Fruit fly (Drosophila melanogaster) whole organism, pupa: ENCODE measurements around the gene PTPMT1.

Experiments used
- CG10348 ChIP-seq: fragments of 200-800 bp; sonication (Bioruptor generic); IDR thresholded peaks from 2 replicates; pipeline ENCODE4 v1.3.6; 2022; ENCODE audit warnings: missing biosample characterization, missing genetic modification characterization
- CG12605 ChIP-seq: fragments of 200-800 bp; sonication (Bioruptor generic); IDR thresholded peaks from 2 replicates; pipeline ENCODE4 v1.3.6; 2022; ENCODE audit warnings: missing biosample characterization, missing genetic modification characterization
- CG13204 ChIP-seq: fragments of 200-800 bp; sonication (Bioruptor generic); optimal IDR thresholded peaks from 2 replicates; lab custom pipeline; 2018; ENCODE audit warnings: missing biosample characterization, mild to moderate bottlenecking, missing genetic modification characterization, moderate library complexity
- CG14655 ChIP-seq: fragments of 200-800 bp; sonication (Bioruptor generic); optimal IDR thresholded peaks from 3 replicates; lab custom pipeline; 2017; ENCODE audit warnings: mild to moderate bottlenecking, missing biosample characterization, missing genetic modification reagents, missing genetic modification characterization
- CG15710 ChIP-seq: fragments of 200-800 bp; sonication (Bioruptor generic); optimal IDR thresholded peaks from 2 replicates; lab custom pipeline; 2018; ENCODE audit warnings: missing biosample characterization, mild to moderate bottlenecking, missing genetic modification characterization, moderate library complexity
- CG17806 ChIP-seq: fragments of 200-800 bp; sonication (Bioruptor generic); optimal IDR thresholded peaks from 2 replicates; lab custom pipeline; 2018; ENCODE audit warnings: missing biosample characterization, mild to moderate bottlenecking, missing genetic modification characterization, moderate library complexity
- CG32121 ChIP-seq: fragments of 200-800 bp; sonication (Bioruptor generic); IDR thresholded peaks from 2 replicates; pipeline ENCODE4 v1.3.6; 2022; ENCODE audit warnings: missing biosample characterization, missing genetic modification characterization
- CG34367 ChIP-seq: fragments of 200-800 bp; sonication (Bioruptor generic); optimal IDR thresholded peaks from 2 replicates; lab custom pipeline; 2018; ENCODE audit warnings: missing biosample characterization, mild to moderate bottlenecking, missing genetic modification characterization
- CG4496 ChIP-seq: fragments of 200-800 bp; sonication (Bioruptor generic); IDR thresholded peaks from 3 replicates; pipeline ENCODE4 v1.3.6; 2022; ENCODE audit warnings: missing biosample characterization, missing genetic modification characterization
- CG8159 ChIP-seq: fragments of 200-800 bp; sonication (Bioruptor generic); optimal IDR thresholded peaks from 3 replicates; lab custom pipeline; 2018; ENCODE audit warnings: missing biosample characterization, mild to moderate bottlenecking, missing genetic modification characterization, moderate library complexity
- CG8301 ChIP-seq: fragments of 200-800 bp; sonication (Bioruptor generic); optimal IDR thresholded peaks from 2 replicates; lab custom pipeline; 2018; ENCODE audit warnings: missing biosample characterization, mild to moderate bottlenecking, missing genetic modification characterization
- CG9948 ChIP-seq: fragments of 200-800 bp; sonication (Bioruptor generic); optimal IDR thresholded peaks from 2 replicates; lab custom pipeline; 2018; ENCODE audit warnings: missing biosample characterization, mild to moderate bottlenecking, missing genetic modification characterization, moderate library complexity
- D1 ChIP-seq: fragments of 200-800 bp; sonication (Bioruptor generic); optimal IDR thresholded peaks from 2 replicates; lab custom pipeline; 2018; ENCODE audit warnings: missing biosample characterization, mild to moderate bottlenecking, missing genetic modification characterization, moderate library complexity
- EcR ChIP-seq: fragments of 200-800 bp; sonication (Bioruptor generic); optimal IDR thresholded peaks from 3 replicates; lab custom pipeline; 2019; ENCODE audit warnings: missing biosample characterization, missing genetic modification characterization, mild to moderate bottlenecking, moderate library complexity, missing genetic modification reagents
- Ets98B ChIP-seq: fragments of 200-800 bp; sonication (Bioruptor generic); IDR thresholded peaks from 2 replicates; pipeline ENCODE4 v1.3.6; 2022; ENCODE audit warnings: missing biosample characterization, missing genetic modification characterization
- Pif1A ChIP-seq: fragments of 200-800 bp; sonication (Bioruptor generic); optimal IDR thresholded peaks from 3 replicates; lab custom pipeline; 2016; ENCODE audit warnings: missing biosample characterization, missing genetic modification characterization
- Pif1B ChIP-seq: fragments of 200-800 bp; sonication (Bioruptor generic); optimal IDR thresholded peaks from 3 replicates; lab custom pipeline; 2016; ENCODE audit warnings: missing biosample characterization, missing genetic modification characterization
- Snoo ChIP-seq: fragments of 200-800 bp; sonication (Bioruptor generic); optimal IDR thresholded peaks from 3 replicates; lab custom pipeline; 2017; ENCODE audit warnings: missing biosample characterization, mild to moderate bottlenecking, missing genetic modification characterization, inconsistent platforms
- fd96Ca ChIP-seq: fragments of 200-800 bp; sonication (Bioruptor generic); IDR thresholded peaks from 3 replicates; pipeline ENCODE4 v1.3.6; 2022; ENCODE audit warnings: missing biosample characterization, missing genetic modification characterization
- gl ChIP-seq: fragments of 200-800 bp; sonication (Bioruptor generic); optimal IDR thresholded peaks from 2 replicates; lab custom pipeline; 2018; ENCODE audit warnings: missing biosample characterization, mild to moderate bottlenecking, missing genetic modification characterization

The PTPMT1 gene

DNA sequence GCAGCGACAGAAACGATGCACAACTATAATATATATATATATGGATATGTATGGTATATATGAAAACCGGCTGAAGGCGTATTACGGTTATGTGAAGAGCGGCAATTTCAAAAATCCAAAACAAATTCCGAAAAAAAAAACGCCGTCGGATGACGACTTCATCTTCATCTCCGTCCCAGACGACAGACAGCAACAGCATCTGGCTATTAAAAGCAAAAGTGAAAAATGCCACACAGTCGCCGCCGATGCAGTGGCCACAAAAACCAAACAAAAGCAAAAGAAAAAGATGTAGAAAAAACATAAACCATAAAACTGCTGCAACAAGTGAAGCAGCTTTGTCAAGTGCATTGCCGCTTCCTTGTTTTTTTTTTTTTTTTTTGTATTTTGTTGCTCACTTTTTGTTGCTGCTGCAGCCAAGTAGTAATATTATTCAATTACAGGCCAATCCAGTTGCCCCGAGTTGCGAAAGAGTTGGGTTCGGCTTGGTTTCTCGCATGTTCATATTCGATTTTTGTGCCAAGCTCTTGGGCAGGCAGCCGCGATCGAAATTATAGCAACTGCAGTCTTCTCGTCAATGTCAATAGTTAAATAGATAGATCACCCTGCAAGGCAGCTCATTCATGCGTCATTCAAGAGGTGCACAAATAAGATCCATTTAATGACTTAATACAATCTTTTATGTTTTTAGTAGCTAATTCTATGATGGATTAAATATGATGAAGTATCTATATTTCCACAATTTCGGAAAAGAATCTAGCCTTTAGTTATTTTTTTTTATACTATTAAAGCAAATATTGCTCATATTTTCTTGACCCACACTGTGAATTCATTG, 23.4 kb upstream of the PTPMT1 start:
- TF ChIP-seq CG17806 (tag; lab: Kevin White, UChicago) = no peak
- TF ChIP-seq Pif1B = peak; percentile 35
- TF ChIP-seq gl (tag; lab: Kevin White, UChicago) = no peak
- TF ChIP-seq fd96Ca (GFP tag; lab: Robert Waterston, UW) = peak; percentile 54; the same call in 2 of the 3 replicates
- TF ChIP-seq CG32121 = no peak; the same call in 1 of the 2 replicates
- TF ChIP-seq CG12605 (GFP tag; lab: Robert Waterston, UW) = peak; percentile 22; the same call in 1 of the 2 replicates
- no peak for TF ChIP-seq EcR (GFP tag; lab: Kevin White, UChicago)
- TF ChIP-seq Ets98B (GFP tag; lab: Robert Waterston, UW) = peak; percentile 77
- peak; percentile 21 for TF ChIP-seq Pif1A (GFP tag; lab: Kevin White, UChicago)
- TF ChIP-seq CG8301 = peak; percentile 6
- peak; percentile 79; the same call in 2 of the 3 replicates for TF ChIP-seq CG4496 (GFP tag; lab: Robert Waterston, UW)

DNA sequence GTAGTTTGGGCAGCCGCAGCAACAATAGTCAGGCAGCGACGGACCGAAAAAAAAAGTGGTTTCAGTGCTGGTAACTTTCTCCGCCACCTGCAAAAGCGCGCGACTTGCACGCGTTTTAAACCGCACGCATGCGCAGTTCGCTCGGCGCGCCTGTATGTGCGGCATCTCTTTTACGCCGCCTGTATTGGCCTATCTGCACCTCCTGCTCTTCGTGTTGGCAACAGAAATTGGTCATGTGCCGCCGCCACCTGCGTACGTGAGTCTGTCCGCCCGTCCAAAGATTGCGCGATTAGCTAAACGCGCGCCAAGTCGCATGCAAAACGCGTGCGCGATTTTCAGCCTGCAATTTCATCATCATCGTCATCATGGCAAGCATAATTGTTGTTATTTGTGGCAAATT, 22.5 kb upstream of the PTPMT1 start:
- no peak for TF ChIP-seq D1
- TF ChIP-seq fd96Ca (GFP tag; lab: Robert Waterston, UW) = 0 out of 3 replicates have a peak, but pooled peaks have one; percentile 24
- TF ChIP-seq, all 21 proteins: peak for 1

dm6 chr3R:23736365-23736764, 21.8 kb upstream of the PTPMT1 start:
- no peak for TF ChIP-seq CG9948 (tag; lab: Kevin White, UChicago)

DNA sequence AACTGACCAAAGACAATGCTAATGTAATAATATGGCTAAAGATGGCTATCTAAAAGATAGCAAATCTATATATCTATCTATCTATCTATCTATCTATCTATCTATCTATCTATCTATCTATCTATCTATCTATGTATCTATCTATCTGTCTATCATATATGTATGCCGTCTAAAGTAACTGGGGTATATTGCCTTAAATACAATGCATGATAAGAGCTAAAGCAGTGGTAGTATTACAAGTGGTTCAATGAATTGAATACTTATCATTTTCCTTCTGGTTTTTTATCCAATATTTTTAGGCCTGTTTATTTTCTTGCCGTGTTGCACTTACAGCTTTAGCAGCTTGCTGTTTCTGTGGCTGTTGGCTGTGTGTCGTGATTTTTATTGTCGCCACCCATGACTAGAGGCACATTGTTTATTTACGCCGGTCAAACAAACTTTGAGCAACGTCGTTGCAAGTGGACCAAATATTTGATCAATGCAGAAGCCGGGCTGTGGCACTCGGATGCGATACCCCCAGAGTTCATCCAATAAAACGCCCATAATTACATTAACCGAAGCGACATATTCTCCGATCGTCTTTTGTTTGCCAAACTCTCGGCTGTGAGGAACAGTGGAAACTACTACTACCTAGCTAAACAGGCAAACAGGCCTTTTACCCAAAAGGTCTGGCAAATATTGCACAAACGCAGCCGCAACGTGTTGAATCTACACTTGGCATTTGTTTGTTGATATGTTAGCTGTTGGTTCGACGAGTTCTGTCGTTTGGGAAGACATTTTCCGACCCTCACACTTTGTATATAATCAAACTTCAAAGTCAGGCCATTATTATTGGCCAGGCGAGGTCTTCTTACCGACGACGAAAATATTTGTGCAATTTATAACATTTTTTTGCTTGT, 20.2 kb upstream of the PTPMT1 start:
- no peak for TF ChIP-seq CG12605 (GFP tag; lab: Robert Waterston, UW)
- TF ChIP-seq CG9948 (tag; lab: Kevin White, UChicago) = peak; percentile 20
- TF ChIP-seq CG17806 (tag; lab: Kevin White, UChicago) = peak; percentile 18
- no peak for TF ChIP-seq Snoo
- TF ChIP-seq CG15710 (tag; lab: Kevin White, UChicago) = peak; percentile 45
- TF ChIP-seq Pif1A (GFP tag; lab: Kevin White, UChicago) = peak; percentile 51
- TF ChIP-seq Pif1B = no peak
- no peak for TF ChIP-seq gl (tag; lab: Kevin White, UChicago)
- TF ChIP-seq CG8301 = peak; percentile 65
- peak; percentile 17 for TF ChIP-seq CG34367 (tag; lab: Kevin White, UChicago)
- TF ChIP-seq CG8159 (tag; lab: Kevin White, UChicago) = peak; percentile 42
- TF ChIP-seq CG14655 (GFP tag; lab: Kevin White, UChicago) = peak; percentile 66
- no peak for TF ChIP-seq Ets98B (GFP tag; lab: Robert Waterston, UW)
- no peak for TF ChIP-seq fd96Ca (GFP tag; lab: Robert Waterston, UW)
- TF ChIP-seq CG32121 = no peak

dm6 chr3R:23740968-23741367, 17.2 kb upstream of the PTPMT1 start:
- no peak for TF ChIP-seq D1
- no peak for TF ChIP-seq CG10348 (GFP tag; lab: Robert Waterston, UW)
- TF ChIP-seq CG12605 (GFP tag; lab: Robert Waterston, UW) = no peak
- TF ChIP-seq EcR (GFP tag; lab: Kevin White, UChicago) = no peak
- TF ChIP-seq CG8159 (tag; lab: Kevin White, UChicago) = no peak
- no peak for TF ChIP-seq CG14655 (GFP tag; lab: Kevin White, UChicago)
- no peak for TF ChIP-seq CG15710 (tag; lab: Kevin White, UChicago)
- TF ChIP-seq CG13204 = no peak
- no peak for TF ChIP-seq Ets98B (GFP tag; lab: Robert Waterston, UW)
- no peak for TF ChIP-seq Pif1B
- no peak for TF ChIP-seq gl (tag; lab: Kevin White, UChicago)
- TF ChIP-seq Snoo = no peak
- no peak for TF ChIP-seq CG8301
- no peak for TF ChIP-seq CG17806 (tag; lab: Kevin White, UChicago)
- TF ChIP-seq Pif1A (GFP tag; lab: Kevin White, UChicago) = no peak
- no peak for TF ChIP-seq fd96Ca (GFP tag; lab: Robert Waterston, UW)
- TF ChIP-seq CG34367 (tag; lab: Kevin White, UChicago) = no peak

DNA sequence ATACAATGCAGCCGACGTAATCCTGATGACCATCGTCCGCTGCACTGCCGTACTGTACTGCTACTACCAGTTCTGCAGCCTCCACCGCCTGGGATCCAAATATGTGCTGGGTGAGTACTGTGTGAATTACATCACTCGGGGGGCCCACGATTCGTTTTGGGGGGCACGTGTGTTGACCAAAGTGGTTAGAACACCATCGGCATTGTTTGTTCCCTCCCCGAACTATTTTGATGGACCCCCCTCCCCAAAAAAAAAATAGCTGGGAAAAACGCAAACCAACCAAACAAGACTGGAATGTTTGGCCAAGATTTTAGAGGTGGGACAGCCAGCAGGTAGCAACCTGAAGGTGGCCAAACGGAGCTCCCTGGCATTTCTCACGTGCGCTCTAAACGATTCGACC, 10.7 kb upstream of the PTPMT1 start:
- no peak for TF ChIP-seq Ets98B (GFP tag; lab: Robert Waterston, UW)
- TF ChIP-seq CG13204 = no peak
- no peak for TF ChIP-seq Pif1B
- no peak for TF ChIP-seq CG10348 (GFP tag; lab: Robert Waterston, UW)
- TF ChIP-seq CG8159 (tag; lab: Kevin White, UChicago) = no peak
- no peak for TF ChIP-seq CG14655 (GFP tag; lab: Kevin White, UChicago)
- TF ChIP-seq CG8301 = no peak
- TF ChIP-seq CG34367 (tag; lab: Kevin White, UChicago) = no peak
- no peak for TF ChIP-seq CG17806 (tag; lab: Kevin White, UChicago)
- no peak for TF ChIP-seq CG12605 (GFP tag; lab: Robert Waterston, UW)
- TF ChIP-seq Snoo = no peak
- TF ChIP-seq gl (tag; lab: Kevin White, UChicago) = no peak
- no peak for TF ChIP-seq CG4496 (GFP tag; lab: Robert Waterston, UW)
- no peak for TF ChIP-seq CG32121
